Worm (Caenorhabditis elegans) whole organism, L1 larva: ENCODE results near the gene C54E4.4.

Source experiments
- aly-2 ChIP-seq: fragments of 150-350 bp; optimal IDR thresholded peaks from 2 replicates; lab custom pipeline; 2014; ENCODE audit warnings: missing biosample characterization, missing genetic modification characterization
- egl-13 ChIP-seq: sonication (generic microtip); optimal IDR thresholded peaks from 2 replicates; lab custom pipeline; 2016; ENCODE audit warnings: missing genotype, missing genetic modification reagents, missing genetic modification characterization, missing compliant biosample characterization
- egl-27 ChIP-seq, 2 experiments: fragments of 150-350 bp in 1 of 2; sonication (generic microtip); optimal IDR thresholded peaks; 3 replicates each; lab custom pipeline; 2017 to 2018; ENCODE audit warnings: missing biosample characterization in 2 of 2, missing genetic modification characterization in 2 of 2, missing genetic modification reagents in 2 of 2
- elt-3 ChIP-seq, 6 experiments: fragments of 150-350 bp in 1 of 6; sonication (generic microtip); optimal IDR thresholded peaks; 2 replicates each; lab custom pipeline; 2017 to 2018; ENCODE audit warnings: missing biosample characterization in 6 of 6, missing genetic modification characterization in 6 of 6, inconsistent platforms in 1 of 6
- irx-1 ChIP-seq: sonication (generic microtip); optimal IDR thresholded peaks from 2 replicates; lab custom pipeline; 2016; ENCODE audit warnings: missing genetic modification characterization, missing compliant biosample characterization
- lin-15B ChIP-seq: fragments of 150-350 bp; sonication (generic microtip); optimal IDR thresholded peaks from 3 replicates; lab custom pipeline; 2014; ENCODE audit warnings: missing biosample characterization, missing genetic modification characterization
- nhr-237 ChIP-seq: fragments of 150-350 bp; optimal IDR thresholded peaks from 2 replicates; lab custom pipeline; 2014; ENCODE audit warnings: missing biosample characterization, missing genetic modification characterization
- nhr-76 ChIP-seq: sonication (generic microtip); optimal IDR thresholded peaks from 2 replicates; lab custom pipeline; 2017; ENCODE audit warnings: missing biosample characterization, missing genetic modification characterization
- skn-1 ChIP-seq: fragments of 150-350 bp; optimal IDR thresholded peaks from 2 replicates; lab custom pipeline; 2014; ENCODE audit warnings: missing biosample characterization, missing genetic modification characterization
- sptf-1 ChIP-seq: fragments of 150-350 bp; optimal IDR thresholded peaks from 2 replicates; lab custom pipeline; 2014; ENCODE audit warnings: missing biosample characterization, missing genetic modification characterization
- sup-37 ChIP-seq: fragments of 200-800 bp; sonication (Bioruptor generic); optimal IDR thresholded peaks from 2 replicates; lab custom pipeline; 2018; ENCODE audit warnings: mild to moderate bottlenecking, missing genetic modification characterization, missing compliant biosample characterization
- swsn-7 ChIP-seq: sonication (generic microtip); optimal IDR thresholded peaks from 2 replicates; lab custom pipeline; 2016; ENCODE audit warnings: missing genetic modification characterization, missing compliant biosample characterization

ce11 chrIV:2114337-2114736 lies 54.1 kb downstream of the C54E4.4 start, which contains the start of gene xbx-4:
- TF ChIP-seq lin-15B (tag; lab: Kevin White, UChicago) (no peak), nhr-237 (no peak), irx-1 (tag; lab: Kevin White, UChicago) (no peak), egl-13 (tag; lab: Kevin White, UChicago) (no peak), egl-27 (tag; optimal IDR thresholded peaks at IDR 0.05; lab: Kevin White, UChicago) (no peak), aly-2 (no peak), sptf-1 (tag; lab: Kevin White, UChicago) (no peak), elt-3 (tag; optimal IDR thresholded peaks at IDR 0.05; lab: Kevin White, UChicago) (no peak), skn-1 (tag; lab: Kevin White, UChicago) (no peak), nhr-76 (tag; lab: Kevin White, UChicago) (no peak), swsn-7 (tag; lab: Kevin White, UChicago) (no peak), sup-37 (GFP tag; lab: Kevin White, UChicago) (no peak)
